Fruit fly (Drosophila melanogaster): ENCODE measurements around the gene subdued.

DNA sequence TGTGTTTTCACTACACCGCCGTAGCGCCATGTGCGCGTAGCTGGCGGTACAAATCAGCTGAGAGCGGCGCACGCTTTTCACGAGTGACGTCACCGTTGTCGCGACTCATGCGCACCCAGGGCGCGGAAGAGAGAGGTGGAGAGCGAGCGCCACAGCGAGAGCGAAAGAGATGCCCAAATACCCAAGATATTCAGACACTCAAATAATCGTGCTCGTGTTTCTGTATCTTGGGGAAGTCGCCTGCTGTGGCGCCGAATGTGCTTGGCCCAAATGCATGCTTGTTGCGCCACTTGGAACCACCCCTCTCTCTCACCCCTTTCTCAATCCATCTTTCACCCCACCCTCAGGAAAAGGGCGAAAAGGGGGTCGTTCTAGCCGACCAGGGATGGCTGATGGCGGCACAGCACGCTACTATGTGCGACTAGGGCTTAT is 9.8 kb downstream of the subdued start, which contains the start of gene CG6231:
- TF ChIP-seq CG7101 (tag; optimal IDR thresholded peaks at IDR 0.05): no peak
- TF ChIP-seq Mnt (GFP tag; optimal IDR thresholded peaks at IDR 0.05): peak; percentile 76
- TF ChIP-seq CG5204 (GFP tag; optimal IDR thresholded peaks at IDR 0.05): no peak
- TF ChIP-seq cnc (optimal IDR thresholded peaks at IDR 0.05): no peak
- no peak for TF ChIP-seq CG33017 (tag; optimal IDR thresholded peaks at IDR 0.05)
- no peak for TF ChIP-seq toe (GFP tag; optimal IDR thresholded peaks at IDR 0.05)
- no peak for TF ChIP-seq Hr96 (GFP tag; optimal IDR thresholded peaks at IDR 0.05)
- no peak for TF ChIP-seq Crg-1 (GFP tag; optimal IDR thresholded peaks at IDR 0.05)
- no peak for TF ChIP-seq ovo (GFP tag; optimal IDR thresholded peaks at IDR 0.05)
- no peak for TF ChIP-seq kay (GFP tag; ENCODE audit: borderline replicate concordance)
- TF ChIP-seq CG11617 (GFP tag; optimal IDR thresholded peaks at IDR 0.05): no peak

Data from whole organism, adult.